Fruit fly (Drosophila melanogaster): ENCODE measurements around the gene CG13010.
A peak's percentile ranks its signal among the peaks of the same experiment; 100 is the strongest.

Gene CG13010

dm6 chrX:16693805-16694387, 15.2 kb upstream of the CG13010 start:
- TF ChIP-seq Rx (GFP tag; IDR thresholded peaks at IDR 0.05) (no peak), crol (GFP tag; IDR thresholded peaks at IDR 0.05) (peak; percentile 80), CG2678 (tag; optimal IDR thresholded peaks at IDR 0.05) (no peak), CG32772 (GFP tag; IDR thresholded peaks at IDR 0.05) (peak; percentile 65), CG15514 (GFP tag; optimal IDR thresholded peaks at IDR 0.05) (no peak), sr (GFP tag; IDR thresholded peaks at IDR 0.05) (peak; percentile 72), sima (GFP tag; optimal IDR thresholded peaks at IDR 0.05) (no peak), sens (GFP tag) (peak; percentile 43), CG4404 (GFP tag; IDR thresholded peaks at IDR 0.05) (peak; percentile 10; the same call in 1 of the 2 replicates), CG11456 (GFP tag; IDR thresholded peaks at IDR 0.05) (0 out of 3 replicates have a peak, but pooled peaks have one; percentile 56), CG17359 (tag; optimal IDR thresholded peaks at IDR 0.05) (peak; percentile 58), Mes4 (GFP tag; optimal IDR thresholded peaks at IDR 0.05) (no peak), pb (GFP tag; optimal IDR thresholded peaks at IDR 0.05) (no peak), CG30403 (GFP tag; optimal IDR thresholded peaks at IDR 0.05) (no peak), CG2199 (GFP tag; IDR thresholded peaks at IDR 0.05) (peak; percentile 52; the same call in 1 of the 3 replicates), CG10147 (GFP tag; optimal IDR thresholded peaks at IDR 0.05) (no peak), CG3065 (GFP tag; optimal IDR thresholded peaks at IDR 0.05) (peak; percentile 19), her (GFP tag; optimal IDR thresholded peaks at IDR 0.05) (no peak), CG31365 (tag; optimal IDR thresholded peaks at IDR 0.05) (peak; percentile 2), CG16779 (GFP tag; IDR thresholded peaks at IDR 0.05) (0 out of 2 replicates have a peak, but pooled peaks have one; percentile 4), Med (GFP tag) (peak; percentile 56)

- no peak for TF ChIP-seq CG32772 (GFP tag; IDR thresholded peaks at IDR 0.05)
- TF ChIP-seq CG3847 (GFP tag; IDR thresholded peaks at IDR 0.05) = 0 out of 2 replicates have a peak, but pooled peaks have one; percentile 6
- no peak for TF ChIP-seq CG15514 (GFP tag; optimal IDR thresholded peaks at IDR 0.05)
- no peak for TF ChIP-seq sc (optimal IDR thresholded peaks at IDR 0.05)
- no peak for TF ChIP-seq sc (GFP tag; optimal IDR thresholded peaks at IDR 0.05)
- TF ChIP-seq kay (GFP tag; optimal IDR thresholded peaks at IDR 0.05) = no peak
- no peak for TF ChIP-seq Ada2b (GFP tag; IDR thresholded peaks at IDR 0.05)
- no peak for TF ChIP-seq stwl (tag; optimal IDR thresholded peaks at IDR 0.05)
- no peak for TF ChIP-seq CG18262 (tag; optimal IDR thresholded peaks at IDR 0.05)
- TF ChIP-seq dm (GFP tag; optimal IDR thresholded peaks at IDR 0.05) = no peak
- TF ChIP-seq D (optimal IDR thresholded peaks at IDR 0.05) = no peak
- no peak for TF ChIP-seq D (GFP tag; optimal IDR thresholded peaks at IDR 0.05)
- 0 out of 2 replicates have a peak, but pooled peaks have one; percentile 8 for TF ChIP-seq CG6689 (GFP tag; IDR thresholded peaks at IDR 0.05)
- TF ChIP-seq caup (GFP tag; optimal IDR thresholded peaks at IDR 0.05; ENCODE audit: severe bottlenecking) = no peak
- TF ChIP-seq fu2 (GFP tag; optimal IDR thresholded peaks at IDR 0.05) = no peak
- TF ChIP-seq Oli (tag; optimal IDR thresholded peaks at IDR 0.05) = no peak
- TF ChIP-seq TFAM (GFP tag; optimal IDR thresholded peaks at IDR 0.05) = no peak
- TF ChIP-seq hb (GFP tag; IDR thresholded peaks at IDR 0.05; ENCODE audit: partially characterized antibody) = no peak
- TF ChIP-seq zfh2 (GFP tag; optimal IDR thresholded peaks at IDR 0.05) = no peak
- no peak for TF ChIP-seq unc-4 (GFP tag; IDR thresholded peaks at IDR 0.05; ENCODE audit: partially characterized antibody)
- no peak for TF ChIP-seq tll (GFP tag; optimal IDR thresholded peaks at IDR 0.05)
- TF ChIP-seq ac (GFP tag; optimal IDR thresholded peaks at IDR 0.05) = no peak
- no peak for TF ChIP-seq CG12236 (GFP tag; optimal IDR thresholded peaks at IDR 0.05)
- no peak for TF ChIP-seq sens (GFP tag)
- no peak for TF ChIP-seq az2 (GFP tag; optimal IDR thresholded peaks at IDR 0.05)
- TF ChIP-seq CG10267 (tag; optimal IDR thresholded peaks at IDR 0.05) = no peak
- TF ChIP-seq cwo (GFP tag; optimal IDR thresholded peaks at IDR 0.05) = peak; percentile 3
- TF ChIP-seq Dip3 (GFP tag; optimal IDR thresholded peaks at IDR 0.05) = no peak
- no peak for TF ChIP-seq lilli (GFP tag; optimal IDR thresholded peaks at IDR 0.05)
- no peak for TF ChIP-seq p53 (GFP tag; optimal IDR thresholded peaks at IDR 0.05)
- TF ChIP-seq jigr1 (GFP tag; IDR thresholded peaks at IDR 0.05) = no peak
- no peak for TF ChIP-seq CG10321 (GFP tag; IDR thresholded peaks at IDR 0.05)
- peak; percentile 20 for TF ChIP-seq CG9727 (GFP tag; optimal IDR thresholded peaks at IDR 0.05)
These were observed 13.6 kb upstream of the CG13010 start for dm6 chrX:16692325-16692724.

Data from whole organism, embryonic.